Worm (Caenorhabditis elegans) whole organism, L2 larva: ENCODE results near the gene Y32G9A.2.

Source experiments
- C34F6.9 ChIP-seq: fragments of 150-350 bp; optimal IDR thresholded peaks from 2 replicates; lab custom pipeline; 2014; ENCODE audit warnings: missing biosample characterization, missing genetic modification characterization
- F13H6.1 ChIP-seq: sonication (generic microtip); optimal IDR thresholded peaks from 2 replicates; lab custom pipeline; 2016; ENCODE audit warnings: missing genetic modification characterization, missing compliant biosample characterization
- R02D3.7 ChIP-seq: fragments of 150-350 bp; optimal IDR thresholded peaks from 2 replicates; lab custom pipeline; 2014; ENCODE audit warnings: missing biosample characterization, missing genetic modification characterization
- Y55F3AM.14 ChIP-seq: fragments of 200-800 bp; sonication (Bioruptor generic); optimal IDR thresholded peaks from 2 replicates; lab custom pipeline; 2018; ENCODE audit warnings: mild to moderate bottlenecking, missing genetic modification characterization, missing compliant biosample characterization
- ZK546.5 ChIP-seq: sonication (generic microtip); optimal IDR thresholded peaks from 2 replicates; lab custom pipeline; 2017; ENCODE audit warnings: missing biosample characterization, missing genetic modification characterization
- aly-2 ChIP-seq: fragments of 150-350 bp; optimal IDR thresholded peaks from 2 replicates; lab custom pipeline; 2014; ENCODE audit warnings: missing biosample characterization, missing genetic modification characterization
- ama-1 ChIP-seq: fragments of 150-350 bp; optimal IDR thresholded peaks from 2 replicates; lab custom pipeline; 2018; ENCODE audit warnings: inconsistent platforms
- ceh-16 ChIP-seq: fragments of 150-350 bp; optimal IDR thresholded peaks from 2 replicates; lab custom pipeline; 2014; ENCODE audit warnings: missing biosample characterization, missing genetic modification characterization
- crh-2 ChIP-seq: sonication (generic microtip); optimal IDR thresholded peaks from 2 replicates; lab custom pipeline; 2017; ENCODE audit warnings: missing biosample characterization, missing genetic modification characterization
- dmd-4 ChIP-seq: sonication (generic microtip); optimal IDR thresholded peaks from 2 replicates; lab custom pipeline; 2017; ENCODE audit warnings: missing biosample characterization, missing genetic modification characterization
- egl-27 ChIP-seq: sonication (generic microtip); optimal IDR thresholded peaks from 3 replicates; lab custom pipeline; 2017; ENCODE audit warnings: missing biosample characterization, missing genetic modification reagents, missing genetic modification characterization
- elt-1 ChIP-seq: fragments of 150-350 bp; optimal IDR thresholded peaks from 2 replicates; lab custom pipeline; 2014; ENCODE audit warnings: missing biosample characterization, missing genetic modification characterization
- elt-3 ChIP-seq: sonication (generic microtip); optimal IDR thresholded peaks from 2 replicates; lab custom pipeline; 2017; ENCODE audit warnings: missing biosample characterization, missing genetic modification characterization
- fos-1 ChIP-seq: fragments of 150-350 bp; optimal IDR thresholded peaks from 2 replicates; lab custom pipeline; 2014; ENCODE audit warnings: missing biosample characterization, missing genetic modification characterization
- gmeb-1 ChIP-seq: fragments of 150-350 bp; optimal IDR thresholded peaks from 2 replicates; lab custom pipeline; 2014; ENCODE audit warnings: missing biosample characterization, missing genetic modification characterization
- lin-11 ChIP-seq: fragments of 150-350 bp; sonication (generic microtip); optimal IDR thresholded peaks from 2 replicates; lab custom pipeline; 2014; ENCODE audit warnings: missing biosample characterization, missing genetic modification characterization, inconsistent platforms, mixed read lengths
- lin-13 ChIP-seq: fragments of 150-350 bp; optimal IDR thresholded peaks from 2 replicates; lab custom pipeline; 2014; ENCODE audit warnings: missing biosample characterization, missing genetic modification reagents, missing genetic modification characterization
- lsy-2 ChIP-seq, 2 experiments: fragments of 150-350 bp in 1 of 2; sonication (generic microtip) in 1 of 2; optimal IDR thresholded peaks; 2 replicates each; lab custom pipeline; 2014 to 2017; ENCODE audit warnings: missing biosample characterization in 2 of 2, missing genetic modification characterization in 2 of 2
- mab-5 ChIP-seq: fragments of 150-350 bp; optimal IDR thresholded peaks from 2 replicates; lab custom pipeline; 2014; ENCODE audit warnings: missing biosample characterization, missing genetic modification characterization
- mbf-1 ChIP-seq: sonication (generic microtip); optimal IDR thresholded peaks from 2 replicates; lab custom pipeline; 2017; ENCODE audit warnings: missing biosample characterization, missing genetic modification characterization
- mdl-1 ChIP-seq, 2 experiments: fragments of 150-350 bp in 1 of 2; sonication (generic microtip) in 1 of 2; optimal IDR thresholded peaks; 2 replicates each; lab custom pipeline; 2017; ENCODE audit warnings: missing biosample characterization in 2 of 2, missing genetic modification characterization in 2 of 2
- nhr-10 ChIP-seq: sonication (generic microtip); optimal IDR thresholded peaks from 2 replicates; lab custom pipeline; 2017; ENCODE audit warnings: missing biosample characterization, missing genetic modification characterization
- nhr-11 ChIP-seq: fragments of 150-350 bp; optimal IDR thresholded peaks from 2 replicates; lab custom pipeline; 2014; ENCODE audit warnings: missing biosample characterization, missing genetic modification characterization
- nhr-12 ChIP-seq: fragments of 150-350 bp; optimal IDR thresholded peaks from 2 replicates; lab custom pipeline; 2014; ENCODE audit warnings: missing biosample characterization, missing genetic modification characterization
- nhr-129 ChIP-seq: fragments of 150-350 bp; optimal IDR thresholded peaks from 2 replicates; lab custom pipeline; 2014; ENCODE audit warnings: missing biosample characterization, missing genetic modification characterization
- nhr-21 ChIP-seq: fragments of 150-350 bp; optimal IDR thresholded peaks from 2 replicates; lab custom pipeline; 2014; ENCODE audit warnings: missing biosample characterization, missing genetic modification characterization
- nhr-23 ChIP-seq: fragments of 150-350 bp; optimal IDR thresholded peaks from 2 replicates; lab custom pipeline; 2014; ENCODE audit warnings: missing biosample characterization, missing genetic modification reagents, missing genetic modification characterization
- nhr-25 ChIP-seq: fragments of 150-350 bp; sonication (generic microtip); optimal IDR thresholded peaks from 3 replicates; lab custom pipeline; 2014; ENCODE audit warnings: missing biosample characterization, missing genetic modification characterization
- nhr-6 ChIP-seq: fragments of 150-350 bp; optimal IDR thresholded peaks from 2 replicates; lab custom pipeline; 2014; ENCODE audit warnings: missing biosample characterization, missing genetic modification characterization
- nhr-77 ChIP-seq: fragments of 150-350 bp; optimal IDR thresholded peaks from 2 replicates; lab custom pipeline; 2014; ENCODE audit warnings: missing biosample characterization, missing genetic modification characterization
- peb-1 ChIP-seq: fragments of 150-350 bp; optimal IDR thresholded peaks from 2 replicates; lab custom pipeline; 2014; ENCODE audit warnings: missing biosample characterization, missing genetic modification characterization
- sem-4 ChIP-seq: fragments of 150-350 bp; optimal IDR thresholded peaks from 2 replicates; lab custom pipeline; 2014; ENCODE audit warnings: missing biosample characterization, missing genetic modification reagents, missing genetic modification characterization
- skn-1 ChIP-seq: sonication (generic microtip); optimal IDR thresholded peaks from 2 replicates; lab custom pipeline; 2017; ENCODE audit warnings: missing biosample characterization, missing genetic modification characterization
- sma-3 ChIP-seq: sonication (generic microtip); optimal IDR thresholded peaks from 2 replicates; lab custom pipeline; 2016; ENCODE audit warnings: missing genetic modification reagents, missing genetic modification characterization, missing compliant biosample characterization
- sma-9 ChIP-seq, 2 experiments: fragments of 150-350 bp in 1 of 2; sonication (generic microtip) in 1 of 2; optimal IDR thresholded peaks; 2 replicates each; lab custom pipeline; 2014 to 2016; ENCODE audit warnings: missing genetic modification characterization in 2 of 2, mild to moderate bottlenecking in 1 of 2, missing biosample characterization in 1 of 2, missing compliant biosample characterization in 1 of 2, missing genetic modification reagents in 1 of 2, moderate library complexity in 1 of 2
- snpc-4 ChIP-seq: fragments of 150-350 bp; optimal IDR thresholded peaks from 2 replicates; lab custom pipeline; 2014; ENCODE audit warnings: missing biosample characterization, missing genetic modification characterization
- unc-39 ChIP-seq: fragments of 150-350 bp; optimal IDR thresholded peaks from 2 replicates; lab custom pipeline; 2014; ENCODE audit warnings: missing biosample characterization, missing genetic modification characterization
- unc-55 ChIP-seq: fragments of 150-350 bp; sonication (generic microtip); optimal IDR thresholded peaks from 3 replicates; lab custom pipeline; 2014; ENCODE audit warnings: missing biosample characterization, missing genetic modification reagents, missing genetic modification characterization
- unc-62 ChIP-seq: fragments of 150-350 bp; optimal IDR thresholded peaks from 2 replicates; lab custom pipeline; 2014; ENCODE audit warnings: missing biosample characterization, missing genetic modification reagents, missing genetic modification characterization
- zag-1 ChIP-seq: fragments of 150-350 bp; optimal IDR thresholded peaks from 2 replicates; lab custom pipeline; 2014; ENCODE audit warnings: missing biosample characterization, missing genetic modification characterization
- ztf-1 ChIP-seq: fragments of 200-800 bp; sonication (Bioruptor generic); conservative IDR thresholded peaks from 2 replicates; pipeline ENCODE4 v1.3.6; 2022; ENCODE audit warnings: missing genetic modification characterization, missing compliant biosample characterization
- ztf-11 ChIP-seq: sonication (generic microtip); optimal IDR thresholded peaks from 2 replicates; lab custom pipeline; 2017; ENCODE audit warnings: missing biosample characterization, missing genetic modification characterization

Y32G9A.2 gene

DNA sequence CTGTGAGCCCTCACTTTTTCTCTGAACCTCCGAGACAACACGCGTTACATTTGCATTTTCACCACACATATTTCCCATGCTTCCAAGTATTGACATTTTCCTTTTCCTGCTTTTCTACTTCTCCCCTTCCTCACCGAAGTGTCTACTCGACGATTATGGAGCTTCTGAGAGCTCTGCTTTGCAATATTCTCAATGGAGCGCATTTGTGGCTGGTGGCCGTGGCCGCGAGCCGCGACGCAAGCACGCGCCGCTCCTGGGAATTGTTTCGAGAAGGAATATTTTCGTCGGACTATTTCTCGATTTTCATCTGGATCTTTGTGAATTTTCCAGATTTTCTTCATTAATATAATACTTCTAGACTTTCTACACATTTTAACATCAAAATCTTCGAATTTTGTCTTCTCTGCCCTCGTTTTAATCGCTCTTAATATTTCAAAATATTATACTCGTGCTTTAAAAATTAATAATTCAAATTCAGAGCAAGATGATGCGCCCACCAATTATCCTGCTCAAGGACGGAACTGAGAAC lies 46.5 kb upstream of the Y32G9A.2 start, which contains the start of the genes T10B5.4 and cct-7 (continued):
- no peak for TF ChIP-seq elt-1
- peak; percentile 84 for TF ChIP-seq lin-11 (tag; lab: Kevin White, UChicago)
- no peak for TF ChIP-seq nhr-23
- TF ChIP-seq ama-1 (lab: Kevin White, UChicago) = no peak

ce11 chrV:1874827-1875226 lies 43.5 kb upstream of the Y32G9A.2 start:
- no peak for TF ChIP-seq sem-4 (tag; lab: Kevin White, UChicago)
- no peak for TF ChIP-seq peb-1 (tag; lab: Kevin White, UChicago)
- TF ChIP-seq unc-39 (tag; lab: Kevin White, UChicago) = no peak
- TF ChIP-seq fos-1 = no peak
- TF ChIP-seq crh-2 (tag; lab: Kevin White, UChicago) = no peak
- no peak for TF ChIP-seq F13H6.1
- no peak for TF ChIP-seq lsy-2 (tag; optimal IDR thresholded peaks at IDR 0.05; lab: Kevin White, UChicago)

ce11 chrV:1875497-1875988 lies 42.8 kb upstream of the Y32G9A.2 start:
- TF ChIP-seq nhr-77 (tag; lab: Kevin White, UChicago) (no peak), zag-1 (tag; lab: Kevin White, UChicago) (no peak), ceh-16 (tag; lab: Kevin White, UChicago) (no peak), ZK546.5 (tag; lab: Kevin White, UChicago) (no peak), elt-1 (no peak), mbf-1 (tag; lab: Kevin White, UChicago) (no peak), snpc-4 (tag; lab: Kevin White, UChicago) (no peak), mab-5 (tag; lab: Kevin White, UChicago) (no peak), dmd-4 (tag; lab: Kevin White, UChicago) (no peak), nhr-6 (tag; lab: Kevin White, UChicago) (no peak), lsy-2 (tag; optimal IDR thresholded peaks at IDR 0.05; lab: Kevin White, UChicago) (peak in 1 of 2 experiments; percentile 10), ztf-1 (GFP tag; lab: Robert Waterston, UW) (peak; percentile 88; the same call in 1 of the 2 replicates), unc-62 (GFP tag; lab: Kevin White, UChicago) (no peak), fos-1 (no peak), elt-3 (no peak), sma-3 (GFP tag; lab: Kevin White, UChicago) (peak; percentile 18), nhr-23 (no peak), gmeb-1 (no peak), nhr-12 (tag; lab: Kevin White, UChicago) (no peak), ama-1 (lab: Kevin White, UChicago) (peak; percentile 67), ztf-11 (no peak), mdl-1 (tag; optimal IDR thresholded peaks at IDR 0.05; lab: Kevin White, UChicago) (no peak), R02D3.7 (tag; lab: Kevin White, UChicago) (no peak), unc-39 (tag; lab: Kevin White, UChicago) (no peak), aly-2 (tag; lab: Kevin White, UChicago) (no peak), crh-2 (tag; lab: Kevin White, UChicago) (no peak), lin-11 (tag; lab: Kevin White, UChicago) (no peak), nhr-129 (no peak), lin-13 (GFP tag; lab: Kevin White, UChicago) (no peak), egl-27 (tag; lab: Kevin White, UChicago) (no peak), Y55F3AM.14 (GFP tag; lab: Kevin White, UChicago) (peak; percentile 27), skn-1 (tag; lab: Kevin White, UChicago) (no peak), sma-9 (GFP tag; optimal IDR thresholded peaks at IDR 0.05; lab: Kevin White, UChicago) (peak; percentile 39), sma-9 (tag; optimal IDR thresholded peaks at IDR 0.05; lab: Kevin White, UChicago) (no peak), nhr-10 (tag; lab: Kevin White, UChicago) (no peak), C34F6.9 (tag; lab: Kevin White, UChicago) (no peak), sem-4 (tag; lab: Kevin White, UChicago) (no peak), nhr-25 (tag; lab: Kevin White, UChicago) (peak; percentile 4), nhr-21 (tag; lab: Kevin White, UChicago) (no peak), nhr-11 (tag; lab: Kevin White, UChicago) (no peak), unc-55 (GFP tag; lab: Kevin White, UChicago) (no peak)
